Fruit fly (Drosophila melanogaster) whole organism, prepupa: ENCODE results near the gene eIF4H2.

ENCODE experiments used
- CG34406 ChIP-seq: fragments of 200-800 bp; sonication (Bioruptor generic); optimal IDR thresholded peaks from 3 replicates; lab custom pipeline; 2016; ENCODE audit warnings: missing biosample characterization, missing genetic modification characterization
- CG3919 ChIP-seq: fragments of 200-800 bp; sonication (Bioruptor generic); optimal IDR thresholded peaks from 3 replicates; lab custom pipeline; 2016; ENCODE audit warnings: missing biosample characterization, missing genetic modification characterization
- CG6163 ChIP-seq: fragments of 200-800 bp; sonication (Bioruptor generic); IDR thresholded peaks from 3 replicates; pipeline ENCODE4 v1.3.6; 2022; ENCODE audit warnings: missing biosample characterization, missing genetic modification characterization
- Eip93F ChIP-seq: fragments of 200-800 bp; sonication (Bioruptor generic); optimal IDR thresholded peaks from 2 replicates; lab custom pipeline; 2016; ENCODE audit warnings: missing biosample characterization, mild to moderate bottlenecking, missing genetic modification characterization
- Ets21C ChIP-seq: fragments of 200-800 bp; sonication (Bioruptor generic); optimal IDR thresholded peaks from 3 replicates; lab custom pipeline; 2016; ENCODE audit warnings: missing biosample characterization, missing genetic modification characterization
- Ets96B ChIP-seq: fragments of 200-800 bp; optimal IDR thresholded peaks from 2 replicates; lab custom pipeline; 2019; ENCODE audit warnings: missing biosample characterization, mild to moderate bottlenecking, missing genetic modification characterization, moderate library complexity
- Gug ChIP-seq: fragments of 200-800 bp; sonication (Bioruptor generic); IDR thresholded peaks from 2 replicates; pipeline ENCODE4 v1.3.6; 2022; ENCODE audit warnings: missing biosample characterization, missing genetic modification characterization
- OdsH ChIP-seq: fragments of 200-800 bp; sonication (Bioruptor generic); optimal IDR thresholded peaks from 3 replicates; lab custom pipeline; 2016; ENCODE audit warnings: missing biosample characterization, missing genetic modification characterization
- acj6 ChIP-seq: fragments of 200-800 bp; sonication (Bioruptor generic); optimal IDR thresholded peaks from 3 replicates; lab custom pipeline; 2016; ENCODE audit warnings: missing biosample characterization, missing genetic modification characterization
- fd85E ChIP-seq: fragments of 200-800 bp; sonication (Bioruptor generic); optimal IDR thresholded peaks from 3 replicates; lab custom pipeline; 2016; ENCODE audit warnings: missing biosample characterization, missing genetic modification characterization
- svp ChIP-seq: fragments of 200-800 bp; sonication (Bioruptor generic); peaks from one replicate; lab custom pipeline; 2016; ENCODE audit warnings: missing biosample characterization, missing genetic modification characterization

- TF ChIP-seq fd85E (GFP tag; lab: Kevin White, UChicago) (no peak), Eip93F (GFP tag; lab: Kevin White, UChicago) (no peak), acj6 (GFP tag; lab: Kevin White, UChicago) (no peak), Ets21C (GFP tag; lab: Kevin White, UChicago) (no peak), CG6163 (no peak), Ets96B (tag; lab: Kevin White, UChicago) (no peak), OdsH (GFP tag; lab: Kevin White, UChicago) (no peak), Gug (no peak), CG34406 (GFP tag; lab: Kevin White, UChicago) (no peak), CG3919 (GFP tag; lab: Kevin White, UChicago) (no peak), svp (no peak)
These were observed 7.4 kb upstream of the eIF4H2 start for dm6 chr3R:30718442-30718841.
